Fruit fly (Drosophila melanogaster): Measurements from ENCODE around the gene Gss2.

Gene Gss2

DNA sequence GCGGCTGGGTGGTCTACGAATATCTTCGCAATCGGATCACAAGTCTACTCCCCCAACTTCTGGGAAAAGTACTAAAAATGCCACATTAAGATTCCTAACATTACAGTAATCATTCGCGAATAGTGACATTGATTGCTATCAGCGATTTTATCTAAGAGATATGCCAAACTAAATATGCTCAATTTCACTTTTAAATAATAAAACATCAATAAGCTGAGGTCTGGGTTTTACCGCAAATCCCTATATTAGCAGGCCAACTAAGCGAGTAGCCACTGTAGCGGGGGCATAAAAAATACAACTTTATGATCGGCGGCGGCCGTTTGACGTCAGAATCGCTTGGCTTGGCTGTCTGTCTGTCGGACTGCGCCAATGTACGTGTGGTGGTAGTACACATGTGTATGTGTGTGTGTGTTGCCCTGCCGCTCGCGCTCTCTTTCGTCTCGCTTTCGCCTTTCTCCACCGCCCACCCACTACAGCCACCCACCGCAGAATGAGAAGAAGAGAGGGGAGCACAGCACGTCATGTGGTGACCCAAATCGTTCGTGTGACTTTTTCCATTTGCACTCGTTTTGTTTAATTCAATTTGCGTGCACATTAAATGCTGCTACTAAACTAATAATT lies 19.1 kb upstream of the Gss2 start (continued):
- TF ChIP-seq Ada2b (GFP tag; IDR thresholded peaks at IDR 0.05) (peak; percentile 95), CG9876 (GFP tag; optimal IDR thresholded peaks at IDR 0.05) (peak; percentile 86), NC2β (GFP tag; optimal IDR thresholded peaks at IDR 0.05) (peak; percentile 87), ase (GFP tag; IDR thresholded peaks at IDR 0.05) (peak; percentile 95), Sox102F (GFP tag; optimal IDR thresholded peaks at IDR 0.05) (peak; percentile 97), NfI (GFP tag; optimal IDR thresholded peaks at IDR 0.05) (peak; percentile 97), CG11085 (GFP tag; IDR thresholded peaks at IDR 0.05) (peak; percentile 95), zf30C (GFP tag; optimal IDR thresholded peaks at IDR 0.05) (no peak), HLH3B (GFP tag; IDR thresholded peaks at IDR 0.05) (peak; percentile 93), seq (GFP tag; IDR thresholded peaks at IDR 0.05) (peak; percentile 91), CG2712 (tag; optimal IDR thresholded peaks at IDR 0.05) (peak; percentile 93), cad (GFP tag; optimal IDR thresholded peaks at IDR 0.05) (no peak), Lpt (GFP tag; optimal IDR thresholded peaks at IDR 0.05) (no peak), pan (optimal IDR thresholded peaks at IDR 0.05) (no peak), pan (GFP tag; optimal IDR thresholded peaks at IDR 0.05 in 1 of 2, IDR thresholded peaks at IDR 0.05 in 1 of 2) (peak in 1 of 2 experiments; percentile 97), Mes4 (GFP tag; optimal IDR thresholded peaks at IDR 0.05) (peak; percentile 86), lbe (GFP tag; optimal IDR thresholded peaks at IDR 0.05) (peak; percentile 95), Gsc (GFP tag; IDR thresholded peaks at IDR 0.05) (peak; percentile 86), CG9437 (GFP tag; optimal IDR thresholded peaks at IDR 0.05) (peak; percentile 89), CG18262 (tag; optimal IDR thresholded peaks at IDR 0.05) (peak; percentile 90), repo (GFP tag; optimal IDR thresholded peaks at IDR 0.05) (peak; percentile 78), Side (GFP tag; optimal IDR thresholded peaks at IDR 0.05) (peak; percentile 96), Usf (GFP tag; optimal IDR thresholded peaks at IDR 0.05) (peak; percentile 91), tll (GFP tag; optimal IDR thresholded peaks at IDR 0.05) (no peak), Dbx (GFP tag; IDR thresholded peaks at IDR 0.05) (peak; percentile 94), CG16863 (GFP tag; optimal IDR thresholded peaks at IDR 0.05) (peak; percentile 95), Kr (GFP tag; optimal IDR thresholded peaks at IDR 0.05) (no peak), gem (tag; optimal IDR thresholded peaks at IDR 0.05) (peak; percentile 97), CG12659 (GFP tag; optimal IDR thresholded peaks at IDR 0.05) (peak; percentile 96), GATAe (GFP tag; conservative IDR thresholded peaks at IDR 0.05) (peak; percentile 84), HHEX (GFP tag; optimal IDR thresholded peaks at IDR 0.05) (peak; percentile 91), CG10654 (GFP tag; optimal IDR thresholded peaks at IDR 0.05) (peak; percentile 85), org-1 (GFP tag; optimal IDR thresholded peaks at IDR 0.05) (peak; percentile 94), Sox100B (GFP tag; optimal IDR thresholded peaks at IDR 0.05) (peak; percentile 82), BEAF-32 (GFP tag; optimal IDR thresholded peaks at IDR 0.05) (peak; percentile 11), CG4360 (GFP tag; IDR thresholded peaks at IDR 0.05) (peak; percentile 71; the same call in 1 of the 2 replicates), crol (GFP tag; IDR thresholded peaks at IDR 0.05) (peak; percentile 72), CG10147 (GFP tag; optimal IDR thresholded peaks at IDR 0.05) (peak; percentile 89), row (GFP tag; IDR thresholded peaks at IDR 0.05) (peak; percentile 97), vfl (GFP tag; optimal IDR thresholded peaks at IDR 0.05) (peak; percentile 93), gcm (GFP tag; optimal IDR thresholded peaks at IDR 0.05) (peak; percentile 90), twi (tag; optimal IDR thresholded peaks at IDR 0.05) (peak; percentile 90), CG10959 (GFP tag; IDR thresholded peaks at IDR 0.05) (peak; percentile 70), CG4730 (GFP tag; IDR thresholded peaks at IDR 0.05) (peak; percentile 94), Dip2 (GFP tag; IDR thresholded peaks at IDR 0.05) (peak; percentile 50), ems (GFP tag; optimal IDR thresholded peaks at IDR 0.05) (peak; percentile 96), abd-A (tag; optimal IDR thresholded peaks at IDR 0.05) (peak; percentile 99), Myb (GFP tag; optimal IDR thresholded peaks at IDR 0.05) (peak; percentile 83), CG1647 (GFP tag; optimal IDR thresholded peaks at IDR 0.05) (peak; percentile 91), CG17912 (GFP tag; optimal IDR thresholded peaks at IDR 0.05) (peak; percentile 93), Antp (GFP tag; optimal IDR thresholded peaks at IDR 0.05) (peak; percentile 96)
